Fruit fly (Drosophila melanogaster) whole organism, embryonic: Measurements from ENCODE around the gene Jhbp12.

Source experiments
- Ada2b ChIP-seq: fragments of 200-800 bp; sonication (Bioruptor generic); IDR thresholded peaks from 2 replicates; pipeline ENCODE4 v1.3.6; 2022; ENCODE audit warnings: missing biosample characterization, missing genetic modification characterization
- Bdp1 ChIP-seq: fragments of 200-800 bp; sonication (Bioruptor generic); optimal IDR thresholded peaks from 3 replicates; lab custom pipeline; 2016; ENCODE audit warnings: missing biosample characterization, missing genetic modification characterization
- Bteb2 ChIP-seq: fragments of 200-800 bp; sonication (Bioruptor generic); optimal IDR thresholded peaks from 2 replicates; lab custom pipeline; 2016; ENCODE audit warnings: missing biosample characterization, missing genetic modification characterization
- CG10267 ChIP-seq: fragments of 200-800 bp; sonication (Bioruptor generic); optimal IDR thresholded peaks from 2 replicates; lab custom pipeline; 2018; ENCODE audit warnings: missing biosample characterization, mild to moderate bottlenecking, missing genetic modification characterization, moderate library complexity
- CG10321 ChIP-seq: fragments of 200-800 bp; sonication (Bioruptor generic); IDR thresholded peaks from 2 replicates; pipeline ENCODE4 v1.3.6; 2022; ENCODE audit warnings: missing biosample characterization, missing genetic modification characterization
- CG13624 ChIP-seq: fragments of 200-800 bp; sonication (Bioruptor generic); optimal IDR thresholded peaks from 2 replicates; lab custom pipeline; 2016; ENCODE audit warnings: missing biosample characterization, missing genetic modification characterization
- CG16815 ChIP-seq: fragments of 200-800 bp; sonication (Bioruptor generic); optimal IDR thresholded peaks from 3 replicates; lab custom pipeline; 2017; ENCODE audit warnings: missing biosample characterization, mild to moderate bottlenecking, missing genetic modification characterization
- CG17385 ChIP-seq: fragments of 200-800 bp; sonication (Bioruptor generic); optimal IDR thresholded peaks from 3 replicates; lab custom pipeline; 2018; ENCODE audit warnings: missing biosample characterization, mild to moderate bottlenecking, missing genetic modification characterization
- CG17912 ChIP-seq: fragments of 200-800 bp; sonication (Bioruptor generic); optimal IDR thresholded peaks from 2 replicates; lab custom pipeline; 2018; ENCODE audit warnings: missing biosample characterization, mild to moderate bottlenecking, missing genetic modification characterization
- CG2202 ChIP-seq: fragments of 200-800 bp; sonication (Bioruptor generic); optimal IDR thresholded peaks from 2 replicates; lab custom pipeline; 2018; ENCODE audit warnings: missing biosample characterization, mild to moderate bottlenecking, missing genetic modification characterization
- CG2889 ChIP-seq: fragments of 200-800 bp; sonication (Bioruptor generic); IDR thresholded peaks from 3 replicates; pipeline ENCODE4 v1.3.6; 2022; ENCODE audit warnings: missing biosample characterization, missing genetic modification characterization
- CG34376 ChIP-seq: fragments of 200-800 bp; sonication (Bioruptor generic); optimal IDR thresholded peaks from 2 replicates; lab custom pipeline; 2018; ENCODE audit warnings: missing biosample characterization, mild to moderate bottlenecking, missing genetic modification characterization
- CG3995 ChIP-seq: fragments of 200-800 bp; sonication (Bioruptor generic); optimal IDR thresholded peaks from 3 replicates; lab custom pipeline; 2016; ENCODE audit warnings: missing biosample characterization, missing genetic modification characterization
- CG7963 ChIP-seq: fragments of 200-800 bp; sonication (Bioruptor generic); IDR thresholded peaks from 3 replicates; pipeline ENCODE4 v1.3.6; 2022; ENCODE audit warnings: missing biosample characterization, missing genetic modification characterization; ENCODE audit not compliant: partially characterized antibody
- CG8765 ChIP-seq: fragments of 200-800 bp; sonication (Bioruptor generic); IDR thresholded peaks from 2 replicates; pipeline ENCODE4 v1.3.6; 2022; ENCODE audit warnings: missing biosample characterization, missing genetic modification characterization
- CG9215 ChIP-seq: fragments of 200-800 bp; sonication (Bioruptor generic); IDR thresholded peaks from 2 replicates; pipeline ENCODE4 v1.3.6; 2022; ENCODE audit warnings: missing biosample characterization, missing genetic modification characterization
- CG9609 ChIP-seq: fragments of 200-800 bp; sonication (Bioruptor generic); optimal IDR thresholded peaks from 3 replicates; lab custom pipeline; 2016; ENCODE audit warnings: missing biosample characterization, missing genetic modification characterization
- CTCF ChIP-seq: fragments of 200-800 bp; sonication (Bioruptor generic); optimal IDR thresholded peaks from 2 replicates; lab custom pipeline; 2017; ENCODE audit warnings: missing biosample characterization, mild to moderate bottlenecking, missing genetic modification characterization, moderate library complexity
- Camta ChIP-seq: fragments of 200-800 bp; sonication (Bioruptor generic); optimal IDR thresholded peaks from 2 replicates; lab custom pipeline; 2016; ENCODE audit warnings: missing biosample characterization, missing genetic modification characterization
- GATAe ChIP-seq: fragments of 200-800 bp; sonication (Bioruptor generic); conservative IDR thresholded peaks from 2 replicates; pipeline ENCODE4 v1.3.6; 2022; ENCODE audit warnings: missing biosample characterization, missing genetic modification characterization
- H15 ChIP-seq: fragments of 200-800 bp; sonication (Bioruptor generic); IDR thresholded peaks from 3 replicates; pipeline ENCODE4 v1.3.6; 2022; ENCODE audit warnings: missing biosample characterization, missing genetic modification characterization
- HLH3B ChIP-seq: fragments of 200-800 bp; sonication (Bioruptor generic); IDR thresholded peaks from 2 replicates; pipeline ENCODE4 v1.3.6; 2022; ENCODE audit warnings: missing biosample characterization, missing genetic modification characterization
- Hand ChIP-seq: fragments of 200-800 bp; sonication (Bioruptor generic); optimal IDR thresholded peaks from 2 replicates; lab custom pipeline; 2017; ENCODE audit warnings: mild to moderate bottlenecking, missing biosample characterization, missing genetic modification reagents, missing genetic modification characterization
- HmgZ ChIP-seq: fragments of 200-800 bp; sonication (Bioruptor generic); optimal IDR thresholded peaks from 2 replicates; lab custom pipeline; 2018; ENCODE audit warnings: missing biosample characterization, mild to moderate bottlenecking, missing genetic modification characterization
- Lim3 ChIP-seq: fragments of 200-800 bp; sonication (Bioruptor generic); IDR thresholded peaks from 2 replicates; pipeline ENCODE4 v1.3.6; 2022; ENCODE audit warnings: missing biosample characterization, missing genetic modification characterization
- MTF-1 ChIP-seq: fragments of 200-800 bp; sonication (Bioruptor generic); optimal IDR thresholded peaks from 2 replicates; lab custom pipeline; 2018; ENCODE audit warnings: missing biosample characterization, mild to moderate bottlenecking, missing genetic modification characterization, borderline replicate concordance
- Max ChIP-seq: fragments of 200-800 bp; sonication (Bioruptor generic); optimal IDR thresholded peaks from 2 replicates; lab custom pipeline; 2016; ENCODE audit warnings: missing biosample characterization, mild to moderate bottlenecking, missing genetic modification characterization
- Meics ChIP-seq: fragments of 200-800 bp; sonication (Bioruptor generic); optimal IDR thresholded peaks from 2 replicates; lab custom pipeline; 2017; ENCODE audit warnings: missing biosample characterization, mild to moderate bottlenecking, missing genetic modification characterization
- Nf-YA ChIP-seq: fragments of 200-800 bp; sonication (Bioruptor generic); IDR thresholded peaks from 2 replicates; pipeline ENCODE4 v1.3.6; 2022; ENCODE audit warnings: missing biosample characterization, missing genetic modification characterization
- Opbp ChIP-seq: fragments of 200-800 bp; sonication (Bioruptor generic); IDR thresholded peaks from 3 replicates; pipeline ENCODE4 v1.3.6; 2022; ENCODE audit warnings: missing biosample characterization, missing genetic modification characterization; ENCODE audit not compliant: partially characterized antibody
- Six4 ChIP-seq: fragments of 200-800 bp; sonication (Bioruptor generic); optimal IDR thresholded peaks from 2 replicates; lab custom pipeline; 2016; ENCODE audit warnings: missing biosample characterization, missing genetic modification characterization
- Sry-β ChIP-seq: fragments of 200-800 bp; sonication (Bioruptor generic); optimal IDR thresholded peaks from 2 replicates; lab custom pipeline; 2018; ENCODE audit warnings: missing biosample characterization, mild to moderate bottlenecking, missing genetic modification characterization, moderate library complexity
- Taf1 ChIP-seq: fragments of 200-800 bp; sonication (Bioruptor generic); IDR thresholded peaks from 2 replicates; pipeline ENCODE4 v1.3.6; 2022; ENCODE audit warnings: missing biosample characterization, missing genetic modification characterization
- Usf ChIP-seq: fragments of 200-800 bp; sonication (Bioruptor generic); optimal IDR thresholded peaks from 2 replicates; lab custom pipeline; 2017; ENCODE audit warnings: missing genotype, missing biosample characterization, missing genetic modification characterization
- Xbp1 ChIP-seq: fragments of 200-800 bp; sonication (Bioruptor generic); optimal IDR thresholded peaks from 3 replicates; lab custom pipeline; 2016; ENCODE audit warnings: missing biosample characterization, mild to moderate bottlenecking, missing genetic modification characterization
- aop ChIP-seq: fragments of 200-800 bp; sonication (Bioruptor generic); IDR thresholded peaks from 2 replicates; pipeline ENCODE4 v1.3.6; 2022; ENCODE audit warnings: missing biosample characterization, missing genetic modification characterization
- ash1 ChIP-seq: fragments of 200-800 bp; sonication (Bioruptor generic); optimal IDR thresholded peaks from 2 replicates; lab custom pipeline; 2018; ENCODE audit warnings: missing biosample characterization, mild to moderate bottlenecking, missing genetic modification characterization
- az2 ChIP-seq: fragments of 200-800 bp; sonication (Bioruptor generic); optimal IDR thresholded peaks from 3 replicates; lab custom pipeline; 2016; ENCODE audit warnings: missing biosample characterization, missing genetic modification characterization
- cg ChIP-seq: fragments of 200-800 bp; sonication (Bioruptor generic); optimal IDR thresholded peaks from 3 replicates; lab custom pipeline; 2019; ENCODE audit warnings: missing biosample characterization, mild to moderate bottlenecking, missing genetic modification characterization, moderate library complexity
- croc ChIP-seq: fragments of 200-800 bp; sonication (Bioruptor generic); conservative IDR thresholded peaks from 3 replicates; pipeline ENCODE4 v1.3.6; 2022; ENCODE audit warnings: missing biosample characterization, missing genetic modification characterization
- ewg ChIP-seq: fragments of 200-800 bp; sonication (Bioruptor generic); optimal IDR thresholded peaks from 3 replicates; lab custom pipeline; 2017; ENCODE audit warnings: mild to moderate bottlenecking, missing biosample characterization, missing genetic modification reagents, missing genetic modification characterization
- insv ChIP-seq, 2 experiments: fragments of 200-800 bp; sonication (Bioruptor generic); optimal IDR thresholded peaks; 3 replicates each; lab custom pipeline; 2016 to 2018; ENCODE audit warnings: missing biosample characterization in 2 of 2, missing genetic modification characterization in 2 of 2
- jumu ChIP-seq: fragments of 200-800 bp; sonication (Bioruptor generic); optimal IDR thresholded peaks from 3 replicates; lab custom pipeline; 2016; ENCODE audit warnings: missing biosample characterization, missing genetic modification characterization
- lmd ChIP-seq: fragments of 200-800 bp; sonication (Bioruptor generic); IDR thresholded peaks from 2 replicates; pipeline ENCODE4 v1.3.6; 2022; ENCODE audit warnings: missing biosample characterization, missing genetic modification characterization
- prd ChIP-seq, 3 experiments: fragments of >200 bp in 2 of 3; fragments of 200-800 bp in 1 of 3; sonication (Bioruptor generic) in 1 of 3; optimal IDR thresholded peaks in 2 of 3; IDR thresholded peaks in 1 of 3; 2 replicates in 2 of 3; 3 replicates in 1 of 3; pipeline versions ENCODE4 v1.3.6 to Lab custom; 2017 to 2022; ENCODE audit warnings: missing biosample characterization in 1 of 3, missing genetic modification characterization in 1 of 3
- pum ChIP-seq: fragments of 200-800 bp; sonication (Bioruptor generic); optimal IDR thresholded peaks from 2 replicates; lab custom pipeline; 2016; ENCODE audit warnings: missing biosample characterization, missing genetic modification characterization
- rib ChIP-seq: fragments of 200-800 bp; sonication (Bioruptor generic); IDR thresholded peaks from 2 replicates; pipeline ENCODE4 v1.3.6; 2022; ENCODE audit warnings: missing biosample characterization, missing genetic modification characterization
- salm ChIP-seq: fragments of 200-800 bp; sonication (Bioruptor generic); optimal IDR thresholded peaks from 2 replicates; lab custom pipeline; 2018; ENCODE audit warnings: missing biosample characterization, mild to moderate bottlenecking, missing genetic modification characterization
- slp2 ChIP-seq: fragments of 200-800 bp; sonication (Bioruptor generic); optimal IDR thresholded peaks from 2 replicates; lab custom pipeline; 2016; ENCODE audit warnings: missing biosample characterization, missing genetic modification characterization
- unpg ChIP-seq: fragments of 200-800 bp; sonication (Bioruptor generic); optimal IDR thresholded peaks from 3 replicates; lab custom pipeline; 2018; ENCODE audit warnings: missing biosample characterization, mild to moderate bottlenecking, missing genetic modification characterization, moderate library complexity
- wek ChIP-seq: fragments of 200-800 bp; sonication (Bioruptor generic); optimal IDR thresholded peaks from 3 replicates; lab custom pipeline; 2018; ENCODE audit warnings: missing biosample characterization, mild to moderate bottlenecking, missing genetic modification characterization, moderate library complexity

Jhbp12 gene

dm6 chr3R:24557020-24557465 is 32.4 kb downstream of the Jhbp12 start (continued):
- TF ChIP-seq slp2 = no peak
- TF ChIP-seq prd (optimal IDR thresholded peaks at IDR 0.05; lab: Kevin White, UChicago) = no peak
- peak; percentile 74 for TF ChIP-seq prd (GFP tag; IDR thresholded peaks at IDR 0.05; lab: Robert Waterston, UW)
- no peak for TF ChIP-seq CG10321 (GFP tag; lab: Robert Waterston, UW)
- no peak for TF ChIP-seq Max (GFP tag; lab: Kevin White, UChicago)
- TF ChIP-seq rib (GFP tag; lab: Robert Waterston, UW) = peak; percentile 73; the same call in 1 of the 2 replicates
- TF ChIP-seq CG13624 (GFP tag; lab: Kevin White, UChicago) = peak; percentile 95
- TF ChIP-seq GATAe (GFP tag; lab: Robert Waterston, UW) = no peak
- TF ChIP-seq Ada2b (GFP tag; lab: Robert Waterston, UW) = peak; percentile 18; the same call in 1 of the 2 replicates
- TF ChIP-seq Usf = peak; percentile 4
- TF ChIP-seq Bdp1 (GFP tag; lab: Kevin White, UChicago) = peak; percentile 100
- TF ChIP-seq Sry-β = no peak
- TF ChIP-seq pum (GFP tag; lab: Kevin White, UChicago) = peak; percentile 22
- TF ChIP-seq CG16815 (GFP tag; lab: Kevin White, UChicago) = peak; percentile 45
- TF ChIP-seq Xbp1 = peak; percentile 86
- peak; percentile 61 for TF ChIP-seq CG9609
- TF ChIP-seq Six4 (GFP tag; lab: Kevin White, UChicago) = no peak
- peak; percentile 40 for TF ChIP-seq ewg (GFP tag; lab: Kevin White, UChicago)
- TF ChIP-seq CG2202 (tag; lab: Kevin White, UChicago) = no peak
- peak; percentile 57 for TF ChIP-seq Bteb2
- peak; percentile 65 for TF ChIP-seq CG34376
- TF ChIP-seq Meics (GFP tag; lab: Kevin White, UChicago) = peak; percentile 70
- TF ChIP-seq insv (GFP tag; optimal IDR thresholded peaks at IDR 0.05; lab: Kevin White, UChicago) = peak in 1 of 2 experiments; percentile 58
- TF ChIP-seq Opbp (GFP tag; lab: Robert Waterston, UW) = peak; percentile 92; the same call in 2 of the 3 replicates
- TF ChIP-seq croc (GFP tag; lab: Robert Waterston, UW) = no peak; the same call in 2 of the 3 replicates
- peak; percentile 46 for TF ChIP-seq CG17912
- TF ChIP-seq CG8765 (GFP tag; lab: Robert Waterston, UW) = peak; percentile 31; the same call in 1 of the 2 replicates
- TF ChIP-seq CG7963 (GFP tag; lab: Robert Waterston, UW) = peak; percentile 87
- TF ChIP-seq HLH3B (GFP tag; lab: Robert Waterston, UW) = peak; percentile 70
- no peak for TF ChIP-seq CG3995 (GFP tag; lab: Kevin White, UChicago)
- TF ChIP-seq az2 (GFP tag; lab: Kevin White, UChicago) = peak; percentile 78
- TF ChIP-seq Camta (GFP tag; lab: Kevin White, UChicago) = peak; percentile 64
- no peak for TF ChIP-seq ash1 (GFP tag; lab: Kevin White, UChicago)
- no peak for TF ChIP-seq wek (GFP tag; lab: Kevin White, UChicago)
- peak; percentile 99 for TF ChIP-seq CTCF (GFP tag; lab: Kevin White, UChicago)
- no peak for TF ChIP-seq jumu (GFP tag; lab: Kevin White, UChicago)
- TF ChIP-seq MTF-1 = peak; percentile 50
- TF ChIP-seq H15 (GFP tag; lab: Robert Waterston, UW) = peak; percentile 71; the same call in 2 of the 3 replicates
- no peak; the same call in 1 of the 2 replicates for TF ChIP-seq lmd (GFP tag; lab: Robert Waterston, UW)
- TF ChIP-seq Lim3 (GFP tag; lab: Robert Waterston, UW) = no peak
- no peak for TF ChIP-seq Hand (GFP tag; lab: Kevin White, UChicago)
- TF ChIP-seq CG2889 (GFP tag; lab: Robert Waterston, UW) = no peak
- peak; percentile 52 for TF ChIP-seq CG10267
- peak; percentile 8 for TF ChIP-seq unpg (GFP tag; lab: Kevin White, UChicago)
- peak; percentile 56; the same call in 1 of the 2 replicates for TF ChIP-seq Nf-YA (GFP tag; lab: Robert Waterston, UW)
- TF ChIP-seq CG9215 (GFP tag; lab: Robert Waterston, UW) = no peak
- TF ChIP-seq HmgZ = peak; percentile 81
- peak; percentile 22 for TF ChIP-seq CG17385 (GFP tag; lab: Kevin White, UChicago)
- TF ChIP-seq aop (GFP tag; lab: Robert Waterston, UW) = no peak
- no peak for TF ChIP-seq salm (tag; lab: Kevin White, UChicago)
- TF ChIP-seq Taf1 = peak; percentile 15; the same call in 1 of the 2 replicates
- TF ChIP-seq cg (GFP tag; lab: Kevin White, UChicago) = no peak
